Fruit fly (Drosophila melanogaster) whole organism, embryonic: ENCODE results near the gene CG14431.

Experiments
- Asciz ChIP-seq: fragments of 200-800 bp; sonication (Bioruptor generic); optimal IDR thresholded peaks from 2 replicates; lab custom pipeline; 2017; ENCODE audit warnings: missing biosample characterization, mild to moderate bottlenecking, missing genetic modification characterization, missing genetic modification reagents
- CG11695 ChIP-seq: fragments of 200-800 bp; sonication (Bioruptor generic); IDR thresholded peaks from 3 replicates; pipeline ENCODE4 v1.3.6; 2022; ENCODE audit warnings: missing biosample characterization, missing genetic modification characterization
- CG13123 ChIP-seq: fragments of 200-800 bp; sonication (Bioruptor generic); optimal IDR thresholded peaks from 2 replicates; lab custom pipeline; 2016; ENCODE audit warnings: missing biosample characterization, missing genetic modification characterization
- CG14710 ChIP-seq: fragments of 200-800 bp; sonication (Bioruptor generic); optimal IDR thresholded peaks from 3 replicates; lab custom pipeline; 2019; ENCODE audit warnings: missing biosample characterization, mild to moderate bottlenecking, missing genetic modification characterization, moderate library complexity
- CG14860 ChIP-seq: fragments of 200-800 bp; sonication (Bioruptor generic); IDR thresholded peaks from 3 replicates; pipeline ENCODE4 v1.3.6; 2022; ENCODE audit warnings: missing biosample characterization, missing genetic modification characterization; ENCODE audit not compliant: partially characterized antibody
- CG15696 ChIP-seq: fragments of 200-800 bp; sonication (Bioruptor generic); optimal IDR thresholded peaks from 2 replicates; lab custom pipeline; 2019; ENCODE audit warnings: missing biosample characterization, mild to moderate bottlenecking, missing genetic modification characterization, moderate library complexity
- CG1832 ChIP-seq: fragments of 200-800 bp; sonication (Bioruptor generic); optimal IDR thresholded peaks from 2 replicates; lab custom pipeline; 2017; ENCODE audit warnings: missing biosample characterization, mild to moderate bottlenecking, missing genetic modification characterization, inconsistent platforms
- CG31441 ChIP-seq: fragments of 200-800 bp; sonication (Bioruptor generic); IDR thresholded peaks from 2 replicates; pipeline ENCODE4 v1.3.6; 2022; ENCODE audit warnings: missing biosample characterization, missing genetic modification characterization
- CG33213 ChIP-seq: fragments of 200-800 bp; sonication (Bioruptor generic); optimal IDR thresholded peaks from 3 replicates; lab custom pipeline; 2016; ENCODE audit warnings: missing biosample characterization, missing genetic modification characterization
- CG6272 ChIP-seq: fragments of 200-800 bp; sonication (Bioruptor generic); IDR thresholded peaks from 2 replicates; pipeline ENCODE4 v1.3.6; 2022; ENCODE audit warnings: missing biosample characterization, missing genetic modification characterization
- CG6654 ChIP-seq: fragments of 200-800 bp; sonication (Bioruptor generic); optimal IDR thresholded peaks from 2 replicates; lab custom pipeline; 2017; ENCODE audit warnings: missing biosample characterization, mild to moderate bottlenecking, missing genetic modification characterization
- CG7745 ChIP-seq: fragments of 200-800 bp; sonication (Bioruptor generic); optimal IDR thresholded peaks from 2 replicates; lab custom pipeline; 2018; ENCODE audit warnings: missing biosample characterization, mild to moderate bottlenecking, missing genetic modification characterization, moderate library complexity
- CG7963 ChIP-seq: fragments of 200-800 bp; sonication (Bioruptor generic); IDR thresholded peaks from 3 replicates; pipeline ENCODE4 v1.3.6; 2022; ENCODE audit warnings: missing biosample characterization, missing genetic modification characterization; ENCODE audit not compliant: partially characterized antibody
- CG8290 ChIP-seq, 3 experiments: fragments of 200-800 bp; sonication (Bioruptor generic); optimal IDR thresholded peaks; 2 replicates each; lab custom pipeline; 2016 to 2019; ENCODE audit warnings: missing biosample characterization in 3 of 3, missing genetic modification characterization in 3 of 3, mild to moderate bottlenecking in 2 of 3, moderate library complexity in 1 of 3
- CG9609 ChIP-seq: fragments of 200-800 bp; sonication (Bioruptor generic); optimal IDR thresholded peaks from 3 replicates; lab custom pipeline; 2016; ENCODE audit warnings: missing biosample characterization, missing genetic modification characterization
- Deaf1 ChIP-seq: fragments of 200-800 bp; optimal IDR thresholded peaks from 3 replicates; lab custom pipeline; 2019; ENCODE audit warnings: missing biosample characterization, mild to moderate bottlenecking, missing genetic modification characterization, moderate library complexity
- Eip74EF ChIP-seq, 2 experiments: fragments of 200-800 bp in 1 of 2; fragments of >200 bp in 1 of 2; sonication (Bioruptor generic) in 1 of 2; optimal IDR thresholded peaks; 2 replicates each; lab custom pipeline; 2017 to 2019; ENCODE audit warnings: missing biosample characterization in 2 of 2, missing genetic modification characterization in 2 of 2, mild to moderate bottlenecking in 1 of 2, moderate library complexity in 1 of 2
- Ets97D ChIP-seq: fragments of 200-800 bp; sonication (Bioruptor generic); optimal IDR thresholded peaks from 3 replicates; lab custom pipeline; 2016; ENCODE audit warnings: missing biosample characterization, missing genetic modification characterization
- Fer2 ChIP-seq: fragments of 200-800 bp; sonication (Bioruptor generic); optimal IDR thresholded peaks from 2 replicates; lab custom pipeline; 2018; ENCODE audit warnings: missing biosample characterization, mild to moderate bottlenecking, missing genetic modification characterization, moderate library complexity
- Hand ChIP-seq: fragments of 200-800 bp; sonication (Bioruptor generic); optimal IDR thresholded peaks from 2 replicates; lab custom pipeline; 2017; ENCODE audit warnings: mild to moderate bottlenecking, missing biosample characterization, missing genetic modification reagents, missing genetic modification characterization
- Hmx ChIP-seq: fragments of 200-800 bp; sonication (Bioruptor generic); optimal IDR thresholded peaks from 2 replicates; lab custom pipeline; 2016; ENCODE audit warnings: missing biosample characterization, missing genetic modification characterization
- Lim3 ChIP-seq: fragments of 200-800 bp; sonication (Bioruptor generic); IDR thresholded peaks from 2 replicates; pipeline ENCODE4 v1.3.6; 2022; ENCODE audit warnings: missing biosample characterization, missing genetic modification characterization
- MTF-1 ChIP-seq: fragments of 200-800 bp; sonication (Bioruptor generic); optimal IDR thresholded peaks from 2 replicates; lab custom pipeline; 2018; ENCODE audit warnings: missing biosample characterization, mild to moderate bottlenecking, missing genetic modification characterization, borderline replicate concordance
- Mrtf ChIP-seq: fragments of 200-800 bp; sonication (Bioruptor generic); IDR thresholded peaks from 3 replicates; pipeline ENCODE4 v1.3.6; 2022; ENCODE audit warnings: missing biosample characterization, missing genetic modification characterization
- Scr ChIP-seq: fragments of 200-800 bp; sonication (Bioruptor generic); IDR thresholded peaks from 2 replicates; pipeline ENCODE4 v1.3.6; 2022; ENCODE audit warnings: missing biosample characterization, missing genetic modification characterization; ENCODE audit not compliant: partially characterized antibody
- Ssrp ChIP-seq: fragments of 200-800 bp; sonication (Bioruptor generic); optimal IDR thresholded peaks from 2 replicates; lab custom pipeline; 2018; ENCODE audit warnings: missing biosample characterization, mild to moderate bottlenecking, missing genetic modification characterization, moderate library complexity
- Vsx1 ChIP-seq: fragments of 200-800 bp; sonication (Bioruptor generic); optimal IDR thresholded peaks from 2 replicates; lab custom pipeline; 2017; ENCODE audit warnings: missing biosample characterization, mild to moderate bottlenecking, missing genetic modification characterization, missing genetic modification reagents
- bab2 ChIP-seq: fragments of 200-800 bp; sonication (Bioruptor generic); optimal IDR thresholded peaks from 2 replicates; lab custom pipeline; 2016; ENCODE audit warnings: missing biosample characterization, missing genetic modification characterization
- dan ChIP-seq: fragments of 200-800 bp; sonication (Bioruptor generic); IDR thresholded peaks from 2 replicates; pipeline ENCODE4 v1.3.6; 2022; ENCODE audit warnings: missing biosample characterization, missing genetic modification characterization
- dati ChIP-seq: fragments of 200-800 bp; sonication (Bioruptor generic); IDR thresholded peaks from 2 replicates; pipeline ENCODE4 v1.3.6; 2022; ENCODE audit warnings: missing biosample characterization, missing genetic modification characterization
- dmrt99B ChIP-seq: fragments of 200-800 bp; sonication (Bioruptor generic); optimal IDR thresholded peaks from 2 replicates; lab custom pipeline; 2018; ENCODE audit warnings: missing biosample characterization, mild to moderate bottlenecking, missing genetic modification characterization, moderate library complexity
- emc ChIP-seq: fragments of 200-800 bp; sonication (Bioruptor generic); optimal IDR thresholded peaks from 2 replicates; lab custom pipeline; 2016; ENCODE audit warnings: missing biosample characterization, missing genetic modification characterization
- esg ChIP-seq: fragments of 200-800 bp; sonication (Bioruptor generic); conservative IDR thresholded peaks from 2 replicates; pipeline ENCODE4 v1.3.6; 2022; ENCODE audit warnings: missing biosample characterization, missing genetic modification characterization
- grn ChIP-seq: fragments of 200-800 bp; sonication (Bioruptor generic); optimal IDR thresholded peaks from 3 replicates; lab custom pipeline; 2017; ENCODE audit warnings: missing biosample characterization, missing genetic modification characterization
- gsb-n ChIP-seq: fragments of 200-800 bp; sonication (Bioruptor generic); optimal IDR thresholded peaks from 3 replicates; lab custom pipeline; 2018; ENCODE audit warnings: missing biosample characterization, mild to moderate bottlenecking, missing genetic modification characterization
- ham ChIP-seq: fragments of 200-800 bp; sonication (Bioruptor generic); IDR thresholded peaks from 2 replicates; pipeline ENCODE4 v1.3.6; 2022; ENCODE audit warnings: missing biosample characterization, missing genetic modification characterization
- hkb ChIP-seq, 2 experiments: fragments of 200-800 bp in 1 of 2; fragments of >200 bp in 1 of 2; sonication (Bioruptor generic) in 1 of 2; IDR thresholded peaks in 1 of 2; optimal IDR thresholded peaks in 1 of 2; 2 replicates each; pipeline versions ENCODE4 v1.3.6 to Lab custom; 2017 to 2022; ENCODE audit warnings: missing biosample characterization in 1 of 2, missing genetic modification characterization in 1 of 2
- inv ChIP-seq: fragments of 200-800 bp; sonication (Bioruptor generic); IDR thresholded peaks from 2 replicates; pipeline ENCODE4 v1.3.6; 2022; ENCODE audit warnings: missing biosample characterization, missing genetic modification characterization; ENCODE audit not compliant: partially characterized antibody
- kay ChIP-seq: fragments of 200-800 bp; sonication (Bioruptor generic); optimal IDR thresholded peaks from 2 replicates; lab custom pipeline; 2016; ENCODE audit warnings: missing biosample characterization, missing genetic modification characterization
- lmd ChIP-seq: fragments of 200-800 bp; sonication (Bioruptor generic); IDR thresholded peaks from 2 replicates; pipeline ENCODE4 v1.3.6; 2022; ENCODE audit warnings: missing biosample characterization, missing genetic modification characterization
- mld ChIP-seq: fragments of 200-800 bp; sonication (Bioruptor generic); IDR thresholded peaks from 3 replicates; pipeline ENCODE4 v1.3.6; 2022; ENCODE audit warnings: missing biosample characterization, missing genetic modification characterization; ENCODE audit not compliant: partially characterized antibody
- pnt ChIP-seq: fragments of 200-800 bp; sonication (Bioruptor generic); optimal IDR thresholded peaks from 3 replicates; lab custom pipeline; 2016; ENCODE audit warnings: missing biosample characterization, missing genetic modification characterization
- sd ChIP-seq: fragments of 200-800 bp; sonication (Bioruptor generic); optimal IDR thresholded peaks from 3 replicates; lab custom pipeline; 2018; ENCODE audit warnings: missing biosample characterization, mild to moderate bottlenecking, missing genetic modification characterization, moderate library complexity
- sna ChIP-seq: fragments of 200-800 bp; sonication (Bioruptor generic); IDR thresholded peaks from 2 replicates; pipeline ENCODE4 v1.3.6; 2022; ENCODE audit warnings: missing biosample characterization, missing genetic modification characterization; ENCODE audit not compliant: partially characterized antibody
- tup ChIP-seq: fragments of 200-800 bp; sonication (Bioruptor generic); optimal IDR thresholded peaks from 2 replicates; lab custom pipeline; 2016; ENCODE audit warnings: missing biosample characterization, mild to moderate bottlenecking, missing genetic modification characterization, moderate library complexity
- zen2 ChIP-seq: fragments of 200-800 bp; sonication (Bioruptor generic); IDR thresholded peaks from 3 replicates; pipeline ENCODE4 v1.3.6; 2022; ENCODE audit warnings: missing biosample characterization, missing genetic modification characterization; ENCODE audit not compliant: partially characterized antibody

The CG14431 gene

dm6 chrX:6867175-6868023 lies 40.7 kb upstream of the CG14431 start, which contains the start of gene CG14434 (continued):
- TF ChIP-seq Scr (GFP tag; lab: Robert Waterston, UW) (no peak), dati (GFP tag; lab: Robert Waterston, UW) (no peak), Ets97D (GFP tag; lab: Kevin White, UChicago) (no peak), Fer2 (peak; percentile 5), CG15696 (tag; lab: Kevin White, UChicago) (peak; percentile 63), Asciz (GFP tag; lab: Kevin White, UChicago) (peak; percentile 79), CG8290 (GFP tag; optimal IDR thresholded peaks at IDR 0.05; lab: Kevin White, UChicago) (peak; percentile 39), CG8290 (tag; optimal IDR thresholded peaks at IDR 0.05; lab: Kevin White, UChicago) (peak in 1 of 2 experiments; percentile 15), CG7745 (tag; lab: Kevin White, UChicago) (no peak), CG1832 (GFP tag; lab: Kevin White, UChicago) (peak; percentile 70), lmd (peak; percentile 60), CG31441 (GFP tag; lab: Robert Waterston, UW) (peak; percentile 86), tup (no peak), CG13123 (GFP tag; lab: Kevin White, UChicago) (peak; percentile 30), CG7963 (no peak), sna (GFP tag; lab: Robert Waterston, UW) (no peak), hkb (optimal IDR thresholded peaks at IDR 0.05; lab: Kevin White, UChicago) (no peak), hkb (GFP tag; IDR thresholded peaks at IDR 0.05; lab: Robert Waterston, UW) (peak; percentile 39; the same call in 1 of the 2 replicates), inv (GFP tag; lab: Robert Waterston, UW) (no peak), zen2 (GFP tag; lab: Robert Waterston, UW) (no peak), Hand (GFP tag; lab: Kevin White, UChicago) (peak; percentile 60), ham (GFP tag; lab: Robert Waterston, UW) (no peak), CG11695 (GFP tag; lab: Robert Waterston, UW) (peak; percentile 72; the same call in 2 of the 3 replicates), mld (GFP tag; lab: Robert Waterston, UW) (no peak), dan (GFP tag; lab: Robert Waterston, UW) (no peak), bab2 (GFP tag; lab: Kevin White, UChicago) (peak; percentile 63), gsb-n (tag; lab: Kevin White, UChicago) (peak; percentile 75), CG14860 (GFP tag; lab: Robert Waterston, UW) (0 out of 3 replicates have a peak, but pooled peaks have one; percentile 20), emc (GFP tag; lab: Kevin White, UChicago) (no peak), Lim3 (GFP tag; lab: Robert Waterston, UW) (no peak), CG33213 (GFP tag; lab: Kevin White, UChicago) (peak; percentile 28), Eip74EF (GFP tag; optimal IDR thresholded peaks at IDR 0.05; lab: Kevin White, UChicago) (peak in 1 of 2 experiments; percentile 73), kay (GFP tag; lab: Kevin White, UChicago) (peak; percentile 60), pnt (GFP tag; lab: Kevin White, UChicago) (no peak), dmrt99B (tag; lab: Kevin White, UChicago) (peak; percentile 88), Deaf1 (tag; lab: Kevin White, UChicago) (peak; percentile 96), grn (GFP tag; lab: Kevin White, UChicago) (no peak), Ssrp (tag; lab: Kevin White, UChicago) (peak; percentile 88), MTF-1 (GFP tag; lab: Kevin White, UChicago) (no peak), esg (GFP tag; lab: Robert Waterston, UW) (peak; percentile 51; the same call in 1 of the 2 replicates), Vsx1 (GFP tag; lab: Kevin White, UChicago) (peak; percentile 65), Mrtf (GFP tag; lab: Robert Waterston, UW) (no peak), CG9609 (GFP tag; lab: Kevin White, UChicago) (peak; percentile 23), CG14710 (tag; lab: Kevin White, UChicago) (peak; percentile 88), Hmx (GFP tag; lab: Kevin White, UChicago) (peak; percentile 58), CG6654 (GFP tag; lab: Kevin White, UChicago) (peak; percentile 75), CG6272 (GFP tag; lab: Robert Waterston, UW) (no peak), sd (tag; lab: Kevin White, UChicago) (peak; percentile 46)
